Worm (Caenorhabditis elegans): ENCODE results near the gene hum-5.

hum-5 gene

ce11 chrIII:4018591-4019580 lies 17.8 kb downstream of the hum-5 start:
- no peak for TF ChIP-seq unc-62 (GFP tag; optimal IDR thresholded peaks at IDR 0.05)

DNA sequence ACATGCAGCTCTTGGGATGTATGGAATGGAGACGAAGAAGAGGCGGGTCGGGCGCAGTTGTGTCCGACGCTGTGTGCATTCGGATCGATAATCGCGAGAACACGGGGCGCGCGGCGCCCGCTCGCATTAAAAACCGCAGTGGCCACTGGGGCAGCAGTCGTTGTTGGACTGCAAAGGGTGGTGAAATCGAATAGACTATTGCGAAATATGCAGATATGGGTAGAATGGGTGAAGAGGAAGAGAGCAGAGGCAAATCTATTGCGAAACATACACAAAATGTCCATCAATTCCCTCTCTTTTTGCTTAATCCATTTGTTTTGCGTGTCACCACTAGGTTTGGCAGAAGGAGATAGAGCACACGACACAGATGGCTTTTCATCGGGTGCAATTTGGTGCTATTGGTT lies 18.5 kb downstream of the hum-5 start:
- TF ChIP-seq unc-62 (GFP tag; optimal IDR thresholded peaks at IDR 0.05) = no peak

ce11 chrIII:4017527-4017926 lies 19.1 kb downstream of the hum-5 start, which contains the start of gene tbb-2:
TSS of gene tbb-2 (minus strand) at chrIII:4017627.
- no peak for TF ChIP-seq unc-62 (GFP tag; optimal IDR thresholded peaks at IDR 0.05)

DNA sequence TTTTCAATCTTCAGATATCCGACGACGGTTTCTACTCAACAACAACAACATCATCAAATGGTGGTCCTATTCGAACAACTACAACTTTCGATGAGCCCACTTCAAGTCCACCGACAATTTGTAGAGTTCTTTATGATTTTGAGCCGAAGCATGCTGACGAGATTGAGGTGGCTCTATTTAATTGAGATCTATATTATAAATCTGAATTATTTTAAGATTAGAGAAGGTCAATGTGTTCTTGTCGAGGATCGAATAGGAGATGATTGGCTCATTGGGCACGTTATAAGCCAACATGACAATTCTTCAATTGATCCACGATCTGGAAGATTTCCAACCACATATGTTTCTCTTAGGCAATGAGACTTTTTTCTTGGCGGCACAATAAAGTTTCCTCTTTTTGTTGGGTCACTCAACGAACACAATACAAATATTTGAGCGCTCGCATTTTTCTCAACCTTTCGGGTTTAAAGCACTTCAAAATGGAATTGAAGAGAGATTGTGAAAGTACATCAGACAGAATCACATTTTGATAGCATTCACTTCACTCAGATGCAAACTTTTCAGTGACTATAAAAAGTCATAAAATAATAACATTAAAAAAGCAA lies 21.2 kb downstream of the hum-5 start:
- no peak for TF ChIP-seq unc-62 (GFP tag; optimal IDR thresholded peaks at IDR 0.05)

ce11 chrIII:4013061-4013460 lies 23.6 kb downstream of the hum-5 start:
- no peak for TF ChIP-seq unc-62 (GFP tag; optimal IDR thresholded peaks at IDR 0.05)

- TF ChIP-seq unc-62 (GFP tag; optimal IDR thresholded peaks at IDR 0.05) = no peak
Measured at ce11 chrIII:4012036-4012435, 24.6 kb downstream of the hum-5 start, which contains the start of gene C36E8.4. TSS of gene C36E8.4 (plus strand) at chrIII:4012336.

DNA sequence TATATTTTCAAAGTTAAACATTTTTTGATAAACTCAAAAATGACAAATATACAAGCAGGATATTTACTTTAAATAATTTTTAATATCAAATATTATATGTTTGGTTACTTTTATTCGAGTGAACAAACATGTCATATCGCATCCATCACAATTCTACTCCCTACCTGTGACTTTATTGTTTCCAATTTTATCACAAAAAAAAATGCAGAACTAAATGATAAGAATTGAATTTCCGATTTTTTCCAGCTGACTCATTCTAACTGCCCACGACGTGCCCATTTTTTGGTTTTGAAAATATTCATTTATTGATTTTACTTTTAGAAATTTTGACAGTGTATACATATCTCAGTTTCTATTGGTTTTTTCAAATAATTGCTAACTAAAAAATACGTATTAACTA lies 25.7 kb downstream of the hum-5 start:
- TF ChIP-seq unc-62 (GFP tag; optimal IDR thresholded peaks at IDR 0.05) = no peak

DNA sequence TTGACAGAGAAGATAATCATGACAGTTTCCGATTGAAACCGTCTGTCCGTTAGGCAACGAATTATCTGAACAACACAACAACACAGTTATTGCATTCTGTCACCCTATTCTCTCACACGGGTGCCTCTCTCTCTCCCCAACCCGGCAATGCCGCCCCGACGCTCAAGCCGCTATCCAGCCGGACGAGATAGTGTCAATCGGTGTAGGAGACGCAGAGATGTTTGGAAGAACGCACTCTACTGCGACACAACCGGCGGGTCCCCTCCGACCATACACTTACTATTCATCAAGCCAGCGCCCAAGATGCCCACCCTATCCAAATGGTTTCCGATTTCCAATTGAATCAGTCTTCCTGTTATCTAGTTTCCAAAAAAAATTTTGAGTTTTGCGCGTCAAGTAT lies 26.5 kb downstream of the hum-5 start:
- no peak for TF ChIP-seq unc-62 (GFP tag; optimal IDR thresholded peaks at IDR 0.05)

- no peak for TF ChIP-seq unc-62 (GFP tag; optimal IDR thresholded peaks at IDR 0.05)
Measured at ce11 chrIII:4009181-4009580, 27.5 kb downstream of the hum-5 start.

DNA sequence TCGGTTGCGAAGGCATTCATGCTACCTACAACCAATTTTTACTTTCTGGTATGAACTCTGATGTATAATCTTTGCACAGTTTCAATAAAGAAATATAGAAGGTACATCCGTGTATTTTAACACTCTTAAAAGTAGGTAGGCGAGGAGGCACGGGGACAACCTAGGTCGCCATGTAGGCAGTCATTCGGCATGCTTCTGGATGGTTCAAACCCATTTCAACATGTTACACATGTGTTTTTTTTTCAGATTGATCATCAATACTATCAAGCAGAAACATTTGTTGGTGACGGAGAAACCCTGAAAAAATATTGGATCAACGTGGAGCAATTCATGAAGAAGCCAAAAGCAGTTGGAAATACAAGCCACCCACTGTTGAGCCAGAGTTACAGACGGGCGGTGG lies 29.6 kb downstream of the hum-5 start:
- no peak for TF ChIP-seq unc-62 (GFP tag; optimal IDR thresholded peaks at IDR 0.05)

DNA sequence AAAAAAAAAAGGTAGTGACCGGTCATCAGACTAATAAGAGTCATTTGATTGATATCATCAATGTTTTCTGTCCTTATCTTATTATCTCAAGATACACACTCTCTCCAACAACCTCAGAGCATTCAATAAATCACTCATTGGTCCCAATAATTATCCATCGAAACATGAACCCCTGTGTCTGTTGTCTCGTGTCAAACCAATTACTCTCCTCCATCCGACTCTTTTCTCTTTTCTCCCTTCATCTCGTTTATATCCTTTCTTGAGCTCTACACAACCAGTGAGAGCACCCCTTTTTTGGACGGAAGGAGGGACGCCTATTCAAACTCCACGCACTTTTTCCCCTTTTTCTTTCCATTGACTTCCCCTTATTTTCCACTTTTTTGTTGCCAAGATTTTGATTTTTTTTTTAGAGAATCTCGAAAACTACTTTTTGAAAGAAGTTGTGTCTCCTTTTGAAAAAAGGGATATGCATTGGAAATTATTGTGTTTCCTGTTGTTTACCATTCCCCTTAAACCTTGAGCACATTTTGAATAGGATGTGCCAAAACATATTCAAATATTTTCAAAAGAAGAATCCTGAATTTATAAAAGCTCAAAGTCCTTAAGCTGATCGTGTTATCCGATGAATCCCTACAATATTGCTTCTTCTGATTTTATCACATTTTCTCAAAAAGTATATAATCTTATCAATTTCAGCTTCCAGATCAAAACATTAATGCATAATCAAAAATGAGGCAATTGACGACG lies 31.0 kb downstream of the hum-5 start, which contains the start of gene pxd-1:
pxd-1 (plus strand) TSS at position 697 of the 747 bp plus-strand sequence.
- no peak for TF ChIP-seq unc-62 (GFP tag; optimal IDR thresholded peaks at IDR 0.05)

- TF ChIP-seq unc-62 (GFP tag; optimal IDR thresholded peaks at IDR 0.05) = no peak
Measured at ce11 chrIII:4004064-4004580, 32.5 kb downstream of the hum-5 start, which contains the start of gene tif-1A. TSS of gene tif-1A (minus strand) at chrIII:4004114.

ce11 chrIII:3994457-3994856 lies 42.2 kb downstream of the hum-5 start:
- TF ChIP-seq unc-62 (GFP tag; optimal IDR thresholded peaks at IDR 0.05) = no peak

- TF ChIP-seq unc-62 (GFP tag; optimal IDR thresholded peaks at IDR 0.05) = no peak
Measured at ce11 chrIII:3992089-3992488, 44.6 kb downstream of the hum-5 start, which contains the start of gene glb-11. TSS of gene glb-11 (minus strand) at chrIII:3992189.

ce11 chrIII:3991362-3991761 lies 45.3 kb downstream of the hum-5 start:
- TF ChIP-seq unc-62 (GFP tag; optimal IDR thresholded peaks at IDR 0.05) = no peak

DNA sequence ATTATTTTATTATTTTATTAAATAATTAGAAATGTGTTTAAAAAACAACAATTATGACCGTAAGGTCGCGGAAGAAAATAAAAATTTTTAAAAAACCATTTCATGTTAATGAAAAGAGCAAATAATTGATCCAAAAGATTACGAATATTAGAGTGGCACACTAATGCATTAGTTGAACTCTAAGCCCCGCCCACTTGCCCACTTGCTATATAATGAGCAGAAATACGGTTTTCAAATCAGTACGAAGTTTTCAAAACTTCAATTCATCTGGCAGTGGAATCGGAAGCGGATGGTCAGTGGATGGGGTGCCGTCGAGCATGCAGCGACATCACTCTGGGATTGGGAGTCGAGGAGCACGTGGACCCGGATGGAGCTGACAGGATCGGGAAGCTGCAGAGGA lies 48.9 kb downstream of the hum-5 start, which contains the start of gene C36E8.6:
C36E8.6 (plus strand) TSS at position 301 of the 400 bp plus-strand sequence.
- TF ChIP-seq unc-62 (GFP tag; optimal IDR thresholded peaks at IDR 0.05) = no peak

Data from whole organism, dauer.